Worm (Caenorhabditis elegans): ENCODE measurements around the gene C02B8.7.
A peak's percentile ranks its signal among the peaks of the same experiment; 100 is the strongest.

The C02B8.7 gene

ce11 chrX:8098813-8099360 lies 38.8 kb downstream of the C02B8.7 start, which contains the start of gene catp-5:
TSS of gene catp-5 (minus strand) at chrX:8098863.
- no peak for TF ChIP-seq nhr-129 (tag; optimal IDR thresholded peaks at IDR 0.05)
- no peak for TF ChIP-seq lin-13 (GFP tag; optimal IDR thresholded peaks at IDR 0.05)
- no peak for TF ChIP-seq gmeb-1 (tag; optimal IDR thresholded peaks at IDR 0.05)
- peak; percentile 40 for TF ChIP-seq fos-1 (tag; optimal IDR thresholded peaks at IDR 0.05)
- no peak for TF ChIP-seq unc-62 (GFP tag; optimal IDR thresholded peaks at IDR 0.05)
- no peak for TF ChIP-seq lin-39 (tag; optimal IDR thresholded peaks at IDR 0.05)
- no peak for TF ChIP-seq peb-1 (tag; optimal IDR thresholded peaks at IDR 0.05)
- no peak for TF ChIP-seq nhr-25 (tag; optimal IDR thresholded peaks at IDR 0.05)

- TF ChIP-seq skn-1 (tag; optimal IDR thresholded peaks at IDR 0.05) (no peak), alr-1 (tag; optimal IDR thresholded peaks at IDR 0.05) (no peak), nhr-12 (tag; optimal IDR thresholded peaks at IDR 0.05) (no peak), nhr-11 (tag; optimal IDR thresholded peaks at IDR 0.05) (no peak), aly-2 (tag; optimal IDR thresholded peaks at IDR 0.05) (no peak), snpc-4 (tag; optimal IDR thresholded peaks at IDR 0.05) (no peak), egl-27 (tag; optimal IDR thresholded peaks at IDR 0.05) (no peak), ama-1 (optimal IDR thresholded peaks at IDR 0.05) (no peak), sem-4 (tag; optimal IDR thresholded peaks at IDR 0.05) (no peak), nhr-21 (tag; optimal IDR thresholded peaks at IDR 0.05) (peak; percentile 68), unc-39 (tag; optimal IDR thresholded peaks at IDR 0.05) (no peak), nhr-77 (tag; optimal IDR thresholded peaks at IDR 0.05) (no peak), elt-1 (tag; optimal IDR thresholded peaks at IDR 0.05) (no peak), sma-3 (GFP tag; optimal IDR thresholded peaks at IDR 0.05) (no peak), mbf-1 (tag; optimal IDR thresholded peaks at IDR 0.05) (no peak), ceh-82 (tag; optimal IDR thresholded peaks at IDR 0.05) (no peak), ZK546.5 (tag; optimal IDR thresholded peaks at IDR 0.05) (no peak), blmp-1 (tag; optimal IDR thresholded peaks at IDR 0.05; ENCODE audit: insufficient read depth) (peak; percentile 8), nhr-23 (tag; optimal IDR thresholded peaks at IDR 0.05) (no peak), unc-55 (GFP tag; optimal IDR thresholded peaks at IDR 0.05) (no peak), Y55F3AM.14 (GFP tag; optimal IDR thresholded peaks at IDR 0.05) (no peak), nhr-6 (tag; optimal IDR thresholded peaks at IDR 0.05) (peak; percentile 16), lin-11 (tag; optimal IDR thresholded peaks at IDR 0.05) (no peak), sma-9 (GFP tag; optimal IDR thresholded peaks at IDR 0.05) (peak; percentile 90), sma-9 (tag; optimal IDR thresholded peaks at IDR 0.05) (no peak), crh-2 (tag; optimal IDR thresholded peaks at IDR 0.05) (peak; percentile 28), lsy-2 (tag; optimal IDR thresholded peaks at IDR 0.05) (no peak), peb-1 (tag; optimal IDR thresholded peaks at IDR 0.05) (no peak), unc-62 (GFP tag; optimal IDR thresholded peaks at IDR 0.05) (no peak), dmd-4 (tag; optimal IDR thresholded peaks at IDR 0.05) (no peak), R02D3.7 (tag; optimal IDR thresholded peaks at IDR 0.05) (no peak), ztf-11 (tag; optimal IDR thresholded peaks at IDR 0.05) (no peak), mab-5 (tag; optimal IDR thresholded peaks at IDR 0.05) (no peak), ceh-16 (tag; optimal IDR thresholded peaks at IDR 0.05) (no peak), ztf-4 (tag; optimal IDR thresholded peaks at IDR 0.05) (no peak), nhr-237 (tag; optimal IDR thresholded peaks at IDR 0.05) (no peak), nhr-10 (tag; optimal IDR thresholded peaks at IDR 0.05) (no peak), gmeb-1 (tag; optimal IDR thresholded peaks at IDR 0.05) (no peak), zag-1 (tag; optimal IDR thresholded peaks at IDR 0.05) (no peak), mdl-1 (tag; optimal IDR thresholded peaks at IDR 0.05) (peak in 1 of 2 experiments; percentile 40), nhr-129 (tag; optimal IDR thresholded peaks at IDR 0.05) (peak; percentile 58), nhr-25 (tag; optimal IDR thresholded peaks at IDR 0.05) (no peak), elt-3 (tag; optimal IDR thresholded peaks at IDR 0.05) (no peak), C34F6.9 (tag; optimal IDR thresholded peaks at IDR 0.05) (peak; percentile 17), ztf-1 (GFP tag; conservative IDR thresholded peaks at IDR 0.05) (no peak), fos-1 (tag; optimal IDR thresholded peaks at IDR 0.05) (no peak), lin-13 (GFP tag; optimal IDR thresholded peaks at IDR 0.05) (no peak), lin-39 (tag; optimal IDR thresholded peaks at IDR 0.05) (no peak), F13H6.1 (tag; optimal IDR thresholded peaks at IDR 0.05) (no peak)
These were observed 47.8 kb downstream of the C02B8.7 start for ce11 chrX:8089916-8090315.

Data from whole organism, L2 larva.